Fruit fly (Drosophila melanogaster) whole organism, prepupa: ENCODE data around the gene RpS7.

Experiments used
- Blimp-1 ChIP-seq: fragments of 200-800 bp; sonication (Bioruptor generic); optimal IDR thresholded peaks from 3 replicates; lab custom pipeline; 2017; ENCODE audit warnings: missing biosample characterization, missing genetic modification characterization, mild to moderate bottlenecking, moderate library complexity, missing genetic modification reagents
- CG10669 ChIP-seq: fragments of 200-800 bp; sonication (Bioruptor generic); optimal IDR thresholded peaks from 3 replicates; lab custom pipeline; 2018; ENCODE audit warnings: missing biosample characterization, mild to moderate bottlenecking, missing genetic modification characterization, moderate library complexity
- CG11294 ChIP-seq: fragments of 200-800 bp; sonication (Bioruptor generic); IDR thresholded peaks from 2 replicates; pipeline ENCODE4 v1.3.6; 2022; ENCODE audit warnings: missing biosample characterization, missing genetic modification characterization
- CG15336 ChIP-seq: fragments of 200-800 bp; sonication (Bioruptor generic); IDR thresholded peaks from 2 replicates; pipeline ENCODE4 v1.3.6; 2022; ENCODE audit warnings: missing biosample characterization, missing genetic modification characterization
- CG1621 ChIP-seq: fragments of 200-800 bp; sonication (Bioruptor generic); optimal IDR thresholded peaks from 3 replicates; lab custom pipeline; 2018; ENCODE audit warnings: missing biosample characterization, mild to moderate bottlenecking, missing genetic modification characterization
- CG16779 ChIP-seq: fragments of 200-800 bp; sonication (Bioruptor generic); optimal IDR thresholded peaks from 3 replicates; lab custom pipeline; 2017; ENCODE audit warnings: missing biosample characterization, mild to moderate bottlenecking, missing genetic modification characterization
- CG31627 ChIP-seq: fragments of 200-800 bp; sonication (Bioruptor generic); optimal IDR thresholded peaks from 3 replicates; lab custom pipeline; 2016; ENCODE audit warnings: missing biosample characterization, missing genetic modification characterization
- CG34406 ChIP-seq: fragments of 200-800 bp; sonication (Bioruptor generic); optimal IDR thresholded peaks from 3 replicates; lab custom pipeline; 2016; ENCODE audit warnings: missing biosample characterization, missing genetic modification characterization
- CG3919 ChIP-seq: fragments of 200-800 bp; sonication (Bioruptor generic); optimal IDR thresholded peaks from 3 replicates; lab custom pipeline; 2016; ENCODE audit warnings: missing biosample characterization, missing genetic modification characterization
- CG4318 ChIP-seq: fragments of 200-800 bp; sonication (Bioruptor generic); optimal IDR thresholded peaks from 3 replicates; lab custom pipeline; 2017; ENCODE audit warnings: missing biosample characterization, mild to moderate bottlenecking, missing genetic modification characterization
- CG6163 ChIP-seq: fragments of 200-800 bp; sonication (Bioruptor generic); IDR thresholded peaks from 3 replicates; pipeline ENCODE4 v1.3.6; 2022; ENCODE audit warnings: missing biosample characterization, missing genetic modification characterization
- CG6276 ChIP-seq: fragments of 200-800 bp; sonication (Bioruptor generic); optimal IDR thresholded peaks from 2 replicates; lab custom pipeline; 2017; ENCODE audit warnings: missing biosample characterization, mild to moderate bottlenecking, missing genetic modification characterization
- CG6808 ChIP-seq: fragments of 200-800 bp; sonication (Bioruptor generic); optimal IDR thresholded peaks from 3 replicates; lab custom pipeline; 2017; ENCODE audit warnings: missing biosample characterization, missing genetic modification characterization, mild to moderate bottlenecking, moderate library complexity, missing genetic modification reagents
- CG6854 ChIP-seq: fragments of 200-800 bp; sonication (Bioruptor generic); optimal IDR thresholded peaks from 2 replicates; lab custom pipeline; 2017; ENCODE audit warnings: missing biosample characterization, mild to moderate bottlenecking, missing genetic modification characterization
- CG7368 ChIP-seq: fragments of 200-800 bp; sonication (Bioruptor generic); optimal IDR thresholded peaks from 3 replicates; lab custom pipeline; 2016; ENCODE audit warnings: missing biosample characterization, missing genetic modification characterization
- CG8119 ChIP-seq: fragments of 200-800 bp; sonication (Bioruptor generic); IDR thresholded peaks from 3 replicates; pipeline ENCODE4 v1.3.6; 2022; ENCODE audit warnings: missing biosample characterization, missing genetic modification characterization
- CG8319 ChIP-seq: fragments of 200-800 bp; sonication (Bioruptor generic); optimal IDR thresholded peaks from 3 replicates; lab custom pipeline; 2016; ENCODE audit warnings: missing biosample characterization, missing genetic modification characterization
- CG8632 ChIP-seq: fragments of 200-800 bp; sonication (Bioruptor generic); optimal IDR thresholded peaks from 3 replicates; lab custom pipeline; 2016; ENCODE audit warnings: missing biosample characterization, missing genetic modification characterization
- CG9139 ChIP-seq: fragments of 200-800 bp; sonication (Bioruptor generic); optimal IDR thresholded peaks from 3 replicates; lab custom pipeline; 2017; ENCODE audit warnings: missing biosample characterization, mild to moderate bottlenecking, missing genetic modification characterization
- Eip75B ChIP-seq: fragments of 200-800 bp; sonication (Bioruptor generic); optimal IDR thresholded peaks from 3 replicates; lab custom pipeline; 2016; ENCODE audit warnings: missing biosample characterization, missing genetic modification characterization
- Eip78C ChIP-seq: fragments of 200-800 bp; sonication (Bioruptor generic); peaks from one replicate; lab custom pipeline; 2016; ENCODE audit warnings: missing biosample characterization, missing genetic modification characterization
- Eip93F ChIP-seq: fragments of 200-800 bp; sonication (Bioruptor generic); optimal IDR thresholded peaks from 2 replicates; lab custom pipeline; 2016; ENCODE audit warnings: missing biosample characterization, mild to moderate bottlenecking, missing genetic modification characterization
- Ets96B ChIP-seq: fragments of 200-800 bp; optimal IDR thresholded peaks from 2 replicates; lab custom pipeline; 2019; ENCODE audit warnings: missing biosample characterization, mild to moderate bottlenecking, missing genetic modification characterization, moderate library complexity
- Gug ChIP-seq: fragments of 200-800 bp; sonication (Bioruptor generic); IDR thresholded peaks from 2 replicates; pipeline ENCODE4 v1.3.6; 2022; ENCODE audit warnings: missing biosample characterization, missing genetic modification characterization
- Hr38 ChIP-seq: sonication (Bioruptor generic); optimal IDR thresholded peaks from 2 replicates; lab custom pipeline; 2016; ENCODE audit warnings: missing biosample characterization, missing genetic modification characterization
- Hr39 ChIP-seq: fragments of 200-800 bp; sonication (Bioruptor generic); optimal IDR thresholded peaks from 2 replicates; lab custom pipeline; 2016; ENCODE audit warnings: missing biosample characterization, missing genetic modification characterization
- Lpt ChIP-seq: fragments of 200-800 bp; sonication (Bioruptor generic); optimal IDR thresholded peaks from 3 replicates; lab custom pipeline; 2016; ENCODE audit warnings: missing biosample characterization, missing genetic modification characterization
- OdsH ChIP-seq: fragments of 200-800 bp; sonication (Bioruptor generic); optimal IDR thresholded peaks from 3 replicates; lab custom pipeline; 2016; ENCODE audit warnings: missing biosample characterization, missing genetic modification characterization
- Smox ChIP-seq: fragments of 200-800 bp; sonication (Bioruptor generic); optimal IDR thresholded peaks from 3 replicates; lab custom pipeline; 2016; ENCODE audit warnings: missing biosample characterization, missing genetic modification characterization
- Sox102F ChIP-seq: fragments of 200-800 bp; sonication (Bioruptor generic); optimal IDR thresholded peaks from 2 replicates; lab custom pipeline; 2016; ENCODE audit warnings: missing biosample characterization, mild to moderate bottlenecking, missing genetic modification characterization
- Sox14 ChIP-seq: fragments of 200-800 bp; sonication (Bioruptor generic); optimal IDR thresholded peaks from 3 replicates; lab custom pipeline; 2016; ENCODE audit warnings: missing biosample characterization, missing genetic modification characterization
- achi ChIP-seq: fragments of 200-800 bp; sonication (Bioruptor generic); optimal IDR thresholded peaks from 3 replicates; lab custom pipeline; 2016; ENCODE audit warnings: missing biosample characterization, missing genetic modification characterization
- acj6 ChIP-seq: fragments of 200-800 bp; sonication (Bioruptor generic); optimal IDR thresholded peaks from 3 replicates; lab custom pipeline; 2016; ENCODE audit warnings: missing biosample characterization, missing genetic modification characterization
- cyc ChIP-seq: fragments of 200-800 bp; sonication (Bioruptor generic); optimal IDR thresholded peaks from 3 replicates; lab custom pipeline; 2016; ENCODE audit warnings: missing biosample characterization, missing genetic modification characterization
- dsx ChIP-seq: fragments of 200-800 bp; optimal IDR thresholded peaks from 3 replicates; lab custom pipeline; 2019; ENCODE audit warnings: missing biosample characterization, mild to moderate bottlenecking, missing genetic modification characterization, moderate library complexity; ENCODE audit not compliant: poor library complexity, severe bottlenecking
- esn ChIP-seq: fragments of 200-800 bp; sonication (Bioruptor generic); optimal IDR thresholded peaks from 2 replicates; lab custom pipeline; 2016; ENCODE audit warnings: missing biosample characterization, mild to moderate bottlenecking, missing genetic modification characterization, moderate library complexity
- fd85E ChIP-seq: fragments of 200-800 bp; sonication (Bioruptor generic); optimal IDR thresholded peaks from 3 replicates; lab custom pipeline; 2016; ENCODE audit warnings: missing biosample characterization, missing genetic modification characterization
- fkh ChIP-seq: fragments of 200-800 bp; sonication (Bioruptor generic); optimal IDR thresholded peaks from 3 replicates; lab custom pipeline; 2017; ENCODE audit warnings: missing biosample characterization, mild to moderate bottlenecking, missing genetic modification characterization, moderate library complexity
- lz ChIP-seq: fragments of 200-800 bp; sonication (Bioruptor generic); optimal IDR thresholded peaks from 3 replicates; lab custom pipeline; 2016; ENCODE audit warnings: missing biosample characterization, missing genetic modification characterization
- net ChIP-seq: fragments of 200-800 bp; sonication (Bioruptor generic); optimal IDR thresholded peaks from 3 replicates; lab custom pipeline; 2016; ENCODE audit warnings: missing biosample characterization, missing genetic modification characterization
- salr ChIP-seq, 2 experiments: fragments of 200-800 bp; sonication (Bioruptor generic); optimal IDR thresholded peaks; 3 replicates each; lab custom pipeline; 2016 to 2018; ENCODE audit warnings: missing biosample characterization in 2 of 2, missing genetic modification characterization in 2 of 2, mild to moderate bottlenecking in 1 of 2
- spab ChIP-seq: fragments of 200-800 bp; sonication (Bioruptor generic); optimal IDR thresholded peaks from 2 replicates; lab custom pipeline; 2017; ENCODE audit warnings: missing biosample characterization, mild to moderate bottlenecking, missing genetic modification characterization, missing genetic modification reagents
- ss ChIP-seq, 2 experiments: fragments of 200-800 bp; sonication (Bioruptor generic); optimal IDR thresholded peaks; 2 replicates in 1 of 2; 3 replicates in 1 of 2; lab custom pipeline; 2017 to 2018; ENCODE audit warnings: mild to moderate bottlenecking in 2 of 2, missing biosample characterization in 2 of 2, missing genetic modification characterization in 2 of 2, moderate library complexity in 1 of 2
- svp ChIP-seq: fragments of 200-800 bp; sonication (Bioruptor generic); peaks from one replicate; lab custom pipeline; 2016; ENCODE audit warnings: missing biosample characterization, missing genetic modification characterization
- topi ChIP-seq: fragments of 200-800 bp; sonication (Bioruptor generic); optimal IDR thresholded peaks from 3 replicates; lab custom pipeline; 2016; ENCODE audit warnings: missing biosample characterization, missing genetic modification characterization
- vri ChIP-seq: fragments of 200-800 bp; sonication (Bioruptor generic); optimal IDR thresholded peaks from 3 replicates; lab custom pipeline; 2016; ENCODE audit warnings: missing biosample characterization, mild to moderate bottlenecking, missing genetic modification characterization

The RpS7 gene

dm6 chr3R:30256233-30256632, 47.4 kb upstream of the RpS7 start (continued):
- TF ChIP-seq Eip93F (no peak), ss (GFP tag; optimal IDR thresholded peaks at IDR 0.05; lab: Kevin White, UChicago) (peak in 1 of 2 experiments; percentile 2), salr (GFP tag; optimal IDR thresholded peaks at IDR 0.05; lab: Kevin White, UChicago) (peak in 1 of 2 experiments; percentile 71), Eip75B (GFP tag; lab: Kevin White, UChicago) (no peak), CG10669 (GFP tag; lab: Kevin White, UChicago) (peak; percentile 56), CG16779 (tag; lab: Kevin White, UChicago) (no peak), net (GFP tag; lab: Kevin White, UChicago) (peak; percentile 21), Eip78C (GFP tag; lab: Kevin White, UChicago) (peak; percentile 93), Smox (GFP tag; lab: Kevin White, UChicago) (peak; percentile 58), Lpt (GFP tag; lab: Kevin White, UChicago) (no peak), Sox102F (GFP tag; lab: Kevin White, UChicago) (peak; percentile 38), Hr38 (GFP tag; lab: Kevin White, UChicago) (no peak), spab (GFP tag; lab: Kevin White, UChicago) (peak; percentile 57), fd85E (no peak), acj6 (GFP tag; lab: Kevin White, UChicago) (peak; percentile 59), CG15336 (GFP tag; lab: Robert Waterston, UW) (peak; percentile 44; the same call in 1 of the 2 replicates), fkh (GFP tag; lab: Kevin White, UChicago) (no peak), Blimp-1 (GFP tag; lab: Kevin White, UChicago) (no peak)

dm6 chr3R:30255255-30256121, 46.7 kb upstream of the RpS7 start:
- TF ChIP-seq CG7368 (GFP tag; lab: Kevin White, UChicago) (peak; percentile 90), svp (GFP tag; lab: Kevin White, UChicago) (peak; percentile 95), CG6276 (GFP tag; lab: Kevin White, UChicago) (peak; percentile 82), Hr38 (GFP tag; lab: Kevin White, UChicago) (no peak), CG8319 (peak; percentile 91), CG8632 (peak; percentile 95), CG8119 (GFP tag; lab: Robert Waterston, UW) (peak; percentile 97), vri (GFP tag; lab: Kevin White, UChicago) (peak; percentile 91), ss (GFP tag; optimal IDR thresholded peaks at IDR 0.05; lab: Kevin White, UChicago) (peak; percentile 99 to 100), dsx (GFP tag; lab: Kevin White, UChicago) (peak; percentile 99), Ets96B (tag; lab: Kevin White, UChicago) (peak; percentile 98), cyc (GFP tag; lab: Kevin White, UChicago) (peak; percentile 76), esn (GFP tag; lab: Kevin White, UChicago) (peak; percentile 95), CG9139 (GFP tag; lab: Kevin White, UChicago) (peak; percentile 97), acj6 (GFP tag; lab: Kevin White, UChicago) (peak; percentile 96), CG1621 (tag; lab: Kevin White, UChicago) (peak; percentile 96), Gug (GFP tag; lab: Robert Waterston, UW) (peak; percentile 81), Lpt (GFP tag; lab: Kevin White, UChicago) (peak; percentile 83), Sox14 (peak; percentile 95), CG6808 (GFP tag; lab: Kevin White, UChicago) (peak; percentile 97), achi (GFP tag; lab: Kevin White, UChicago) (peak; percentile 96), Eip93F (peak; percentile 97), CG31627 (peak; percentile 81), CG4318 (GFP tag; lab: Kevin White, UChicago) (peak; percentile 70), Hr39 (GFP tag; lab: Kevin White, UChicago) (peak; percentile 77), OdsH (GFP tag; lab: Kevin White, UChicago) (peak; percentile 93), Eip75B (GFP tag; lab: Kevin White, UChicago) (peak; percentile 94), CG6854 (peak; percentile 93), CG34406 (GFP tag; lab: Kevin White, UChicago) (peak; percentile 95), net (GFP tag; lab: Kevin White, UChicago) (peak; percentile 95), CG11294 (peak; percentile 75), CG3919 (peak; percentile 95), Eip78C (GFP tag; lab: Kevin White, UChicago) (peak; percentile 99), lz (GFP tag; lab: Kevin White, UChicago) (peak; percentile 91), topi (GFP tag; lab: Kevin White, UChicago) (peak; percentile 88), Sox102F (GFP tag; lab: Kevin White, UChicago) (peak; percentile 96), CG6163 (GFP tag; lab: Robert Waterston, UW) (peak; percentile 99), CG15336 (GFP tag; lab: Robert Waterston, UW) (peak; percentile 97)
